Fruit fly (Drosophila melanogaster): Measurements from ENCODE around the gene Svil.

DNA sequence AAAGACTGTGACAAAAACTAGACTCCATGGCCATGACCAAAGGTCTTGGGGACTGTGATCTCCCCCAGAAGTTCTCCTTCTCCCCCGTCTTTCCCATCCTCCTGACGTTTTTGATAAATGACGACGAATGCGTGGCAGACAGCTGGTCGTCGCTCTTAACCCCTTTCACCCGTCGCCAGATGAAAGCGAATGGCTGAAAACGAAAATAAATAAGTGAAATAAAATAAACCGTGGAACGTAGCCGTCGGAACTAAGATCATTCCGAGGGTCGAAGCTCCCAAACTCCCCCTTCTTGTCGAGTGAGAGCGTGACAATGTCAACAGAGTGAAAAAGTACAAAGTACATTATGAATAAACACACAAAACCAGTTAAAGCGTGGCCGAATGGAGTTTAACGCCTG, 168.5 kb downstream of the Svil start:
- TF ChIP-seq dsx (GFP tag; optimal IDR thresholded peaks at IDR 0.05; ENCODE audit: poor library complexity, severe bottlenecking) (no peak), Sox102F (GFP tag; optimal IDR thresholded peaks at IDR 0.05) (no peak), CG32006 (GFP tag; optimal IDR thresholded peaks at IDR 0.05) (no peak), ss (GFP tag; optimal IDR thresholded peaks at IDR 0.05) (peak in 1 of 2 experiments; percentile 35), acj6 (GFP tag; optimal IDR thresholded peaks at IDR 0.05) (no peak), Ets96B (tag; optimal IDR thresholded peaks at IDR 0.05) (no peak)
